Fruit fly (Drosophila melanogaster): ENCODE data around the gene CG14210.

CG14210 gene

DNA sequence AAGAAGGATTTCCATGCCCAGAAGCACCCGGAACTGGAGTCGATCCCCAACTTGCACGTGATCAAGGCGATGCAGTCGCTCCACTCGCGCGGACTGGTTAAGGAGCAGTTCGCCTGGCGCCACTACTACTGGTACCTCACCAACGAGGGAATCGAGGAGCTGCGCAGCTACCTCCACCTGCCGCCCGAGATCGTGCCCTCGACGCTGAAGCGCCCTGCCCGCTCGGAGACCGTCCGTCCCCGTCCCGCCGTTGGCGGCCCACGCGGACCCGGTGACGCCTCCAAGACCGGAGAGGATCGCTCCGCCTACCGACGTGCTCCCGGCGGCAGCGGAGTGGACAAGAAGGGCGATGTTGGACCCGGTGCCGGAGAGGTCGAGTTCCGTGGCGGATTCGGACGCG, 17.5 kb upstream of the CG14210 start:
- no peak for TF ChIP-seq CG6813 (GFP tag; optimal IDR thresholded peaks at IDR 0.05)
- TF ChIP-seq salm (tag; optimal IDR thresholded peaks at IDR 0.05): no peak
- no peak for TF ChIP-seq CG12219 (GFP tag; optimal IDR thresholded peaks at IDR 0.05)
- TF ChIP-seq B-H1 (GFP tag; IDR thresholded peaks at IDR 0.05): no peak
- TF ChIP-seq CG4730 (GFP tag; IDR thresholded peaks at IDR 0.05): no peak
- no peak for TF ChIP-seq CG14965 (GFP tag; optimal IDR thresholded peaks at IDR 0.05; ENCODE audit: borderline replicate concordance)
- TF ChIP-seq CG2129 (GFP tag; IDR thresholded peaks at IDR 0.05; ENCODE audit: partially characterized antibody): no peak
- no peak for TF ChIP-seq CG8359 (GFP tag; optimal IDR thresholded peaks at IDR 0.05; ENCODE audit: borderline replicate concordance)
- TF ChIP-seq Med (GFP tag): peak; percentile 75
- TF ChIP-seq CG7928 (GFP tag; optimal IDR thresholded peaks at IDR 0.05): no peak
- TF ChIP-seq cwo (GFP tag; optimal IDR thresholded peaks at IDR 0.05): no peak
- TF ChIP-seq klu (GFP tag; IDR thresholded peaks at IDR 0.05): no peak
- no peak for TF ChIP-seq nau (GFP tag; optimal IDR thresholded peaks at IDR 0.05)
- peak; percentile 44; the same call in 1 of the 2 replicates for TF ChIP-seq chm (GFP tag; IDR thresholded peaks at IDR 0.05)
- no peak for TF ChIP-seq Fer2 (tag; optimal IDR thresholded peaks at IDR 0.05)
- no peak for TF ChIP-seq CG14710 (tag; optimal IDR thresholded peaks at IDR 0.05)
- TF ChIP-seq CG9797 (GFP tag; optimal IDR thresholded peaks at IDR 0.05): no peak
- 0 out of 3 replicates have a peak, but pooled peaks have one; percentile 15 for TF ChIP-seq ken (GFP tag; IDR thresholded peaks at IDR 0.05)
- TF ChIP-seq CG15514 (GFP tag; optimal IDR thresholded peaks at IDR 0.05): no peak
- TF ChIP-seq crol (GFP tag; IDR thresholded peaks at IDR 0.05): no peak
- no peak for TF ChIP-seq kah (GFP tag; optimal IDR thresholded peaks at IDR 0.05)
- no peak for TF ChIP-seq CG1603 (tag; optimal IDR thresholded peaks at IDR 0.05)
- TF ChIP-seq org-1 (GFP tag; optimal IDR thresholded peaks at IDR 0.05): no peak
- TF ChIP-seq sens (GFP tag): peak; percentile 78
- TF ChIP-seq ci (GFP tag; IDR thresholded peaks at IDR 0.05): peak; percentile 46; the same call in 1 of the 3 replicates
- TF ChIP-seq dimm (GFP tag; IDR thresholded peaks at IDR 0.05): no peak

DNA sequence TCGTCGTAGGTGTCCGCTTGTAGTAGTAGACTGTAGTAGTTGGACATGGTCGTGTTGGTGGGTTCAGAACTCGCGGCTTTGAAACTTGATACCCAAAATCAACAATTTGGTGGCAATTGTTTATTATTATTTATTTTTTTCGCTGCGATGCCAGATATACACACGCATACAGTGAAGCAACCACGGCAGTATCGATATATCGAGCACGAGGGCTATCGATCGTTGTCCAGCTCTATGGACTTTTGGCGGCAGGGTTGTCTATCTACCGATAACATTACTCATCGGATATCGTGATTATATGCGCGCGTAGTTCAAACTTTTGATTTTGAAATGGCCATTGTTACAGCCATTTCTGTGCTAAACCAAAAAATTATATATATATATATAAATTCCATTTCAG, 14.4 kb upstream of the CG14210 start, which contains the start of gene CG14220:
TSS of gene CG14220 (minus strand) at position 208 of the 400 bp plus-strand sequence.
- TF ChIP-seq CG9727 (GFP tag; optimal IDR thresholded peaks at IDR 0.05): no peak
- no peak for TF ChIP-seq hth (optimal IDR thresholded peaks at IDR 0.05)
- no peak for TF ChIP-seq CG6175 (GFP tag; IDR thresholded peaks at IDR 0.05)
- TF ChIP-seq Abd-B (GFP tag; optimal IDR thresholded peaks at IDR 0.05): no peak
- TF ChIP-seq al (GFP tag; IDR thresholded peaks at IDR 0.05): no peak
- no peak for TF ChIP-seq zf30C (GFP tag; optimal IDR thresholded peaks at IDR 0.05)
- no peak for TF ChIP-seq sens-2 (GFP tag; IDR thresholded peaks at IDR 0.05)
- no peak for TF ChIP-seq CG4360 (GFP tag; IDR thresholded peaks at IDR 0.05)
- TF ChIP-seq MESR4 (GFP tag; optimal IDR thresholded peaks at IDR 0.05): peak; percentile 78
- no peak for TF ChIP-seq CG1647 (GFP tag; optimal IDR thresholded peaks at IDR 0.05)
- TF ChIP-seq grn (GFP tag; optimal IDR thresholded peaks at IDR 0.05): no peak
- TF ChIP-seq lilli (GFP tag; optimal IDR thresholded peaks at IDR 0.05): peak; percentile 17
- no peak for TF ChIP-seq CG7839 (tag; optimal IDR thresholded peaks at IDR 0.05)
- TF ChIP-seq CG11696 (GFP tag; IDR thresholded peaks at IDR 0.05): no peak
- 0 out of 2 replicates have a peak, but pooled peaks have one; percentile 13 for TF ChIP-seq Xrp1 (GFP tag; IDR thresholded peaks at IDR 0.05)
- TF ChIP-seq slou (GFP tag; optimal IDR thresholded peaks at IDR 0.05): no peak
- TF ChIP-seq CG10366 (GFP tag; IDR thresholded peaks at IDR 0.05): no peak
- TF ChIP-seq unc-4 (GFP tag; IDR thresholded peaks at IDR 0.05; ENCODE audit: partially characterized antibody): peak; percentile 93
- no peak for TF ChIP-seq ham (GFP tag; IDR thresholded peaks at IDR 0.05)
- TF ChIP-seq dati (GFP tag; IDR thresholded peaks at IDR 0.05): no peak
- no peak for TF ChIP-seq Chrac-16 (GFP tag; optimal IDR thresholded peaks at IDR 0.05)
- no peak for TF ChIP-seq sr (GFP tag; IDR thresholded peaks at IDR 0.05)
- no peak for TF ChIP-seq chm (GFP tag; IDR thresholded peaks at IDR 0.05)
- no peak for TF ChIP-seq Poxn (GFP tag; IDR thresholded peaks at IDR 0.05)
- peak; percentile 15 for TF ChIP-seq nom (GFP tag; optimal IDR thresholded peaks at IDR 0.05)
- TF ChIP-seq slbo (GFP tag; IDR thresholded peaks at IDR 0.05): peak; percentile 36; the same call in 1 of the 2 replicates
- no peak for TF ChIP-seq Lim3 (GFP tag; IDR thresholded peaks at IDR 0.05)
- TF ChIP-seq so (GFP tag; IDR thresholded peaks at IDR 0.05): no peak

All from whole organism, embryonic.